Fruit fly (Drosophila melanogaster) whole organism: Measurements from ENCODE around the gene CG18808.

Source experiments
- pan ChIP-seq: fragments of >200 bp; optimal IDR thresholded peaks from 2 replicates; lab custom pipeline; 2017
- psq ChIP-seq: fragments of >200 bp; optimal IDR thresholded peaks from 2 replicates; lab custom pipeline; 2017

- no peak for TF ChIP-seq psq (lab: Kevin White, UChicago)
- no peak for TF ChIP-seq pan (lab: Kevin White, UChicago)
These were observed 18.4 kb upstream of the CG18808 start, which contains the start of the genes Dhc64C and LeuRS-m for dm6 chr3L:4825584-4825983.
